Worm (Caenorhabditis elegans) whole organism, early embryonic: Measurements from ENCODE around the gene srt-11.

Experiments
- hmg-4 ChIP-seq: fragments of 200-800 bp; sonication (Bioruptor generic); optimal IDR thresholded peaks from 2 replicates; lab custom pipeline; 2018; ENCODE audit warnings: mild to moderate bottlenecking, missing genetic modification characterization, missing compliant biosample characterization
- pes-1 ChIP-seq: fragments of 200-800 bp; sonication (Bioruptor generic); IDR thresholded peaks from 2 replicates; pipeline ENCODE4 v1.3.6; 2022; ENCODE audit warnings: missing genetic modification reagents, missing genetic modification characterization, missing compliant biosample characterization

DNA sequence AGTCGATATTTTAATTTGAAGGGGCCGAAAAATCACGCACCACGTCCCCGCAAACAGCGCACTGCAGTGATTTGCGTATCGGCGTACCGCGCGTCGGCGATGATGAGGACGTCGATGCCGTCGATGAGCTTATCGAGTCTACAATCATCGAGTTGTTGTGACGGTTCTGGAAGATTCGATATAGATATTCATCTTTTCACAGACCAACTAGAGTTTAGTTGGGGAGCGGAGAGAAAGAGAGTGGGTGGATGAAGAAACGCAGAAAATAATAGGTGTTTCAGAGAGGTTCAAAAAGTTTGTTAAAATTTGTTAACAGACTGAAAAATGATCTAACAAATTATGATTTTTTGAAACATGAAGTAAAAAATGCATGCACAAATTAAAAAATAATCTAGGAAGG lies 12.6 kb downstream of the srt-11 start, which contains the start of gene nhr-61:
- no peak for TF ChIP-seq hmg-4 (GFP tag; lab: Kevin White, UChicago)
- no peak for TF ChIP-seq pes-1 (GFP tag; lab: Robert Waterston, UW)
